Worm (Caenorhabditis elegans) whole organism, L4 larva: ENCODE measurements around the gene R03H10.1.
"Not testable (repeated sequence)": the region's sequence is repeated elsewhere in the genome, so short reads cannot be mapped to it uniquely, and the experiment has no call there.

Source experiments
- F26F4.8 ChIP-seq: fragments of 200-800 bp; sonication (Bioruptor generic); conservative IDR thresholded peaks from 2 replicates; pipeline ENCODE4 v1.3.6; 2022; ENCODE audit warnings: missing genetic modification characterization, missing compliant biosample characterization
- R02D3.7 ChIP-seq: fragments of 150-350 bp; sonication (generic microtip); optimal IDR thresholded peaks from 3 replicates; lab custom pipeline; 2014; ENCODE audit warnings: missing biosample characterization, missing genetic modification characterization
- ZK546.5 ChIP-seq, 2 experiments: sonication (generic microtip); optimal IDR thresholded peaks; 2 replicates each; lab custom pipeline; 2017; ENCODE audit warnings: missing biosample characterization in 2 of 2, missing genetic modification characterization in 2 of 2
- aha-1 ChIP-seq: fragments of 150-350 bp; peaks from one replicate; lab custom pipeline; 2014; ENCODE audit warnings: missing biosample characterization, missing genetic modification characterization
- ama-1 ChIP-seq: fragments of 150-350 bp; optimal IDR thresholded peaks from 2 replicates; lab custom pipeline; 2014; ENCODE audit warnings: inconsistent platforms, mixed read lengths
- ceh-28 ChIP-seq: fragments of 150-350 bp; optimal IDR thresholded peaks from 2 replicates; lab custom pipeline; 2014; ENCODE audit warnings: missing biosample characterization, missing genetic modification reagents, missing genetic modification characterization
- ces-1 ChIP-seq: fragments of 150-350 bp; sonication (generic microtip); optimal IDR thresholded peaks from 4 replicates; lab custom pipeline; 2014; ENCODE audit warnings: missing biosample characterization, missing genetic modification reagents, missing genetic modification characterization
- ctbp-1 ChIP-seq: fragments of 200-800 bp; sonication (Bioruptor generic); IDR thresholded peaks from 2 replicates; pipeline ENCODE4 v1.3.6; 2022; ENCODE audit warnings: missing genetic modification reagents, missing genetic modification characterization, missing compliant biosample characterization
- daf-12 ChIP-seq: fragments of 150-350 bp; optimal IDR thresholded peaks from 2 replicates; lab custom pipeline; 2014; ENCODE audit warnings: missing biosample characterization, missing genetic modification reagents, missing genetic modification characterization
- daf-16 ChIP-seq, 3 experiments: sonication (generic microtip); optimal IDR thresholded peaks; 2 replicates each; lab custom pipeline; 2016 to 2017; ENCODE audit warnings: missing genetic modification characterization in 3 of 3, missing genetic modification reagents in 3 of 3, mild to moderate bottlenecking in 2 of 3, missing compliant biosample characterization in 2 of 3, missing biosample characterization in 1 of 3, moderate library complexity in 1 of 3
- duxl-1 ChIP-seq: sonication (generic microtip); optimal IDR thresholded peaks from 2 replicates; lab custom pipeline; 2016; ENCODE audit warnings: mild to moderate bottlenecking, missing genetic modification characterization, moderate library complexity, missing compliant biosample characterization; ENCODE audit not compliant: poor library complexity
- dve-1 ChIP-seq: sonication (generic microtip); optimal IDR thresholded peaks from 2 replicates; lab custom pipeline; 2017; ENCODE audit warnings: antibody characterized with exemption, mild to moderate bottlenecking, missing genetic modification characterization, missing compliant biosample characterization; ENCODE audit not compliant: insufficient read depth
- egl-43 ChIP-seq: fragments of 200-800 bp; sonication (Bioruptor generic); IDR thresholded peaks from 2 replicates; pipeline ENCODE4 v1.3.6; 2022; ENCODE audit warnings: missing genetic modification reagents, missing genetic modification characterization, missing compliant biosample characterization
- fkh-10 ChIP-seq: fragments of 150-350 bp; optimal IDR thresholded peaks from 2 replicates; lab custom pipeline; 2014; ENCODE audit warnings: missing biosample characterization, missing genetic modification reagents, missing genetic modification characterization
- gei-8 ChIP-seq: fragments of 200-800 bp; sonication (Bioruptor generic); optimal IDR thresholded peaks from 2 replicates; lab custom pipeline; 2018; ENCODE audit warnings: mild to moderate bottlenecking, missing genetic modification characterization, missing compliant biosample characterization
- hlh-11 ChIP-seq: fragments of 200-800 bp; sonication (Bioruptor generic); optimal IDR thresholded peaks from 2 replicates; lab custom pipeline; 2018; ENCODE audit warnings: mild to moderate bottlenecking, missing genetic modification characterization, missing compliant biosample characterization
- jun-1 ChIP-seq: fragments of 150-350 bp; optimal IDR thresholded peaks from 2 replicates; lab custom pipeline; 2014; ENCODE audit warnings: missing biosample characterization, missing genetic modification reagents, missing genetic modification characterization
- lim-7 ChIP-seq: fragments of 200-800 bp; sonication (Bioruptor generic); IDR thresholded peaks from 2 replicates; pipeline ENCODE4 v1.3.6; 2022; ENCODE audit warnings: missing genetic modification characterization, missing compliant biosample characterization
- lin-15B ChIP-seq: fragments of 150-350 bp; sonication (generic microtip); optimal IDR thresholded peaks from 3 replicates; lab custom pipeline; 2014; ENCODE audit warnings: missing biosample characterization, missing genetic modification characterization
- lin-38 ChIP-seq: fragments of 200-800 bp; sonication (Bioruptor generic); IDR thresholded peaks from 2 replicates; pipeline ENCODE4 v1.3.6; 2022; ENCODE audit warnings: missing genetic modification reagents, missing genetic modification characterization, missing compliant biosample characterization
- lin-39 ChIP-seq: fragments of 150-350 bp; optimal IDR thresholded peaks from 2 replicates; lab custom pipeline; 2014; ENCODE audit warnings: missing biosample characterization, missing genetic modification reagents, missing genetic modification characterization
- madf-9 ChIP-seq: fragments of 200-800 bp; sonication (Bioruptor generic); conservative IDR thresholded peaks from 2 replicates; pipeline ENCODE4 v1.3.6; 2022; ENCODE audit warnings: missing genetic modification reagents, missing genetic modification characterization, missing compliant biosample characterization
- mep-1 ChIP-seq: fragments of 150-350 bp; sonication (generic microtip); optimal IDR thresholded peaks from 3 replicates; lab custom pipeline; 2014; ENCODE audit warnings: missing biosample characterization, missing genetic modification characterization
- mxl-3 ChIP-seq: fragments of 200-800 bp; sonication (Bioruptor generic); optimal IDR thresholded peaks from 2 replicates; lab custom pipeline; 2018; ENCODE audit warnings: mild to moderate bottlenecking, missing genetic modification characterization, missing compliant biosample characterization
- nhr-102 ChIP-seq: sonication (generic microtip); optimal IDR thresholded peaks from 2 replicates; lab custom pipeline; 2016; ENCODE audit warnings: mild to moderate bottlenecking, missing genetic modification characterization, moderate library complexity, missing compliant biosample characterization
- nhr-28 ChIP-seq: fragments of 150-350 bp; optimal IDR thresholded peaks from 2 replicates; lab custom pipeline; 2014; ENCODE audit warnings: missing biosample characterization, missing genetic modification characterization
- php-3 ChIP-seq: fragments of 200-800 bp; sonication (Bioruptor generic); IDR thresholded peaks from 2 replicates; pipeline ENCODE4 v1.3.6; 2022; ENCODE audit warnings: missing genetic modification reagents, missing genetic modification characterization, missing compliant biosample characterization
- rbr-2 ChIP-seq: sonication (generic microtip); optimal IDR thresholded peaks from 2 replicates; lab custom pipeline; 2016; ENCODE audit warnings: missing genotype, missing genetic modification characterization, missing compliant biosample characterization
- set-16 ChIP-seq: fragments of 200-800 bp; sonication (Bioruptor generic); IDR thresholded peaks from 2 replicates; pipeline ENCODE4 v1.3.6; 2022; ENCODE audit warnings: missing genetic modification reagents, missing genetic modification characterization, missing compliant biosample characterization
- snpc-1.2 ChIP-seq: fragments of 200-800 bp; sonication (Bioruptor generic); IDR thresholded peaks from 2 replicates; pipeline ENCODE4 v1.3.6; 2022; ENCODE audit warnings: missing genetic modification reagents, missing genetic modification characterization, missing compliant biosample characterization
- snpc-4 ChIP-seq: fragments of 150-350 bp; optimal IDR thresholded peaks from 2 replicates; lab custom pipeline; 2014; ENCODE audit warnings: missing biosample characterization, missing genetic modification characterization
- tag-97 ChIP-seq: fragments of 200-800 bp; sonication (Bioruptor generic); IDR thresholded peaks from 2 replicates; pipeline ENCODE4 v1.3.6; 2022; ENCODE audit warnings: missing genetic modification characterization, missing compliant biosample characterization
- tra-1 ChIP-seq: fragments of 200-800 bp; sonication (Bioruptor generic); IDR thresholded peaks from 2 replicates; pipeline ENCODE4 v1.3.6; 2022; ENCODE audit warnings: missing genetic modification reagents, missing genetic modification characterization, missing compliant biosample characterization
- zip-2 ChIP-seq: fragments of 150-350 bp; optimal IDR thresholded peaks from 2 replicates; lab custom pipeline; 2014; ENCODE audit warnings: missing biosample characterization, missing genetic modification characterization

Gene R03H10.1

ce11 chrII:4179897-4180296, at the start of gene R03H10.1:
Gene R03H10.1 (plus strand): TSS chrII:4180248.
- peak; percentile 14 for TF ChIP-seq nhr-28
- peak; percentile 66 for TF ChIP-seq dve-1
- no peak for TF ChIP-seq daf-16 (GFP tag; optimal IDR thresholded peaks at IDR 0.05; lab: Kevin White, UChicago)
- peak; percentile 89 for TF ChIP-seq daf-16 (tag; optimal IDR thresholded peaks at IDR 0.05; lab: Kevin White, UChicago)
- TF ChIP-seq hlh-11 (tag; lab: Kevin White, UChicago) = peak; percentile 21
- no peak for TF ChIP-seq nhr-102 (tag; lab: Kevin White, UChicago)
- TF ChIP-seq aha-1 (tag; lab: Kevin White, UChicago) = peak; percentile 76
- TF ChIP-seq daf-12 (tag; lab: Kevin White, UChicago) = no peak
- peak; percentile 71 for TF ChIP-seq php-3 (GFP tag; lab: Robert Waterston, UW)

- TF ChIP-seq R02D3.7 (tag; lab: Kevin White, UChicago) (no peak), zip-2 (tag; lab: Kevin White, UChicago) (no peak), tag-97 (GFP tag; lab: Robert Waterston, UW) (no peak), ces-1 (GFP tag; lab: Kevin White, UChicago) (peak; percentile 22), fkh-10 (GFP tag; lab: Kevin White, UChicago) (peak; percentile 78), jun-1 (tag; lab: Kevin White, UChicago) (no peak), snpc-1.2 (GFP tag; lab: Robert Waterston, UW) (no peak), ama-1 (lab: Kevin White, UChicago) (no peak), duxl-1 (tag; lab: Kevin White, UChicago) (no peak), egl-43 (GFP tag; lab: Robert Waterston, UW) (no peak), lin-38 (GFP tag; lab: Robert Waterston, UW) (no peak), mep-1 (tag; lab: Kevin White, UChicago) (no peak), lim-7 (GFP tag; lab: Robert Waterston, UW) (no peak), mxl-3 (GFP tag; lab: Kevin White, UChicago) (no peak), ceh-28 (tag; lab: Kevin White, UChicago) (no peak), madf-9 (GFP tag; lab: Robert Waterston, UW) (no peak), ctbp-1 (GFP tag; lab: Robert Waterston, UW) (peak; percentile 63; the same call in 1 of the 2 replicates)
These were observed 46.7 kb upstream of the R03H10.1 start for ce11 chrII:4133332-4133731.

ce11 chrII:4134688-4135087, 45.4 kb upstream of the R03H10.1 start:
- TF ChIP-seq madf-9 (GFP tag; lab: Robert Waterston, UW) = no peak
- TF ChIP-seq R02D3.7 (tag; lab: Kevin White, UChicago) = no peak
- TF ChIP-seq rbr-2 = peak; percentile 23
- peak; percentile 95 for TF ChIP-seq set-16
- no peak for TF ChIP-seq tra-1
- TF ChIP-seq mxl-3 (GFP tag; lab: Kevin White, UChicago) = no peak
- no peak for TF ChIP-seq ZK546.5 (tag; optimal IDR thresholded peaks at IDR 0.05; lab: Kevin White, UChicago)
- TF ChIP-seq lin-39 (tag; lab: Kevin White, UChicago) = no peak
- TF ChIP-seq F26F4.8 = no peak
- TF ChIP-seq snpc-4 = no peak
- no peak for TF ChIP-seq gei-8
- TF ChIP-seq egl-43 (GFP tag; lab: Robert Waterston, UW) = peak; percentile 70; the same call in 1 of the 2 replicates

ce11 chrII:4135259-4135658, 44.8 kb upstream of the R03H10.1 start, which contains the start of gene ast-1:
Gene ast-1 (minus strand): TSS chrII:4135359.
- TF ChIP-seq tag-97 (GFP tag; lab: Robert Waterston, UW); lin-15B (tag; lab: Kevin White, UChicago); R02D3.7 (tag; lab: Kevin White, UChicago): not testable (repeated sequence)
